Worm (Caenorhabditis elegans): ENCODE measurements around the gene snf-7.

ce11 chrIII:13005161-13005560 is at the start of gene snf-7:
- TF ChIP-seq med-1 (GFP tag; optimal IDR thresholded peaks at IDR 0.05; ENCODE audit: insufficient read depth) (no peak), flt-1 (GFP tag; IDR thresholded peaks at IDR 0.05) (no peak), ref-1 (GFP tag; conservative IDR thresholded peaks at IDR 0.05) (no peak), ztf-23 (GFP tag; IDR thresholded peaks at IDR 0.05) (no peak), T22C8.4 (GFP tag; IDR thresholded peaks at IDR 0.05) (0 out of 2 replicates have a peak, but pooled peaks have one; percentile 51)
